Worm (Caenorhabditis elegans) whole organism, late embryonic: ENCODE measurements around the gene F40G12.6.

ENCODE experiments used
- C38D4.7 ChIP-seq: fragments of 200-800 bp; sonication (Bioruptor generic); optimal IDR thresholded peaks from 2 replicates; lab custom pipeline; 2018; ENCODE audit warnings: mild to moderate bottlenecking, missing genetic modification characterization, moderate library complexity, missing compliant biosample characterization
- ama-1 ChIP-seq: fragments of 150-350 bp; optimal IDR thresholded peaks from 2 replicates; lab custom pipeline; 2014
- pat-9 ChIP-seq: fragments of 200-800 bp; sonication (Bioruptor generic); optimal IDR thresholded peaks from 2 replicates; lab custom pipeline; 2018; ENCODE audit warnings: mild to moderate bottlenecking, missing genetic modification characterization, moderate library complexity, missing compliant biosample characterization
- pha-4 ChIP-seq: fragments of 150-350 bp; optimal IDR thresholded peaks from 2 replicates; lab custom pipeline; 2018; ENCODE audit warnings: missing biosample characterization, missing genetic modification reagents, missing genetic modification characterization
- unc-55 ChIP-seq: sonication (generic microtip); optimal IDR thresholded peaks from 2 replicates; lab custom pipeline; 2017; ENCODE audit warnings: missing biosample characterization, missing genetic modification reagents, missing genetic modification characterization

ce11 chrV:14231656-14232055 lies 41.3 kb downstream of the F40G12.6 start:
- TF ChIP-seq ama-1 (lab: Kevin White, UChicago): no peak
- no peak for TF ChIP-seq pha-4 (tag; lab: Kevin White, UChicago)
- TF ChIP-seq C38D4.7 (GFP tag; lab: Kevin White, UChicago): no peak
- TF ChIP-seq pat-9 (tag; lab: Kevin White, UChicago): no peak
- TF ChIP-seq unc-55: no peak
